Worm (Caenorhabditis elegans) whole organism, young adult: ENCODE data around the gene acl-5.

ENCODE experiments used
- B0019.2 ChIP-seq: fragments of 200-800 bp; sonication (Bioruptor generic); conservative IDR thresholded peaks from 2 replicates; pipeline ENCODE4 v1.3.6; 2022; ENCODE audit warnings: missing genetic modification reagents, missing genetic modification characterization, missing compliant biosample characterization
- B0261.1 ChIP-seq: sonication (generic microtip); optimal IDR thresholded peaks from 2 replicates; lab custom pipeline; 2016; ENCODE audit warnings: mild to moderate bottlenecking, missing genetic modification characterization, moderate library complexity, missing compliant biosample characterization
- B0336.3 ChIP-seq: fragments of 200-800 bp; sonication (Bioruptor generic); IDR thresholded peaks from 2 replicates; pipeline ENCODE4 v1.3.6; 2022; ENCODE audit warnings: missing genetic modification characterization, missing compliant biosample characterization
- F22D6.2 ChIP-seq: sonication (generic microtip); optimal IDR thresholded peaks from 2 replicates; lab custom pipeline; 2016; ENCODE audit warnings: mild to moderate bottlenecking, missing genetic modification characterization, missing compliant biosample characterization
- F37B4.10 ChIP-seq: fragments of 200-800 bp; sonication (Bioruptor generic); IDR thresholded peaks from 2 replicates; pipeline ENCODE4 v1.3.6; 2022; ENCODE audit warnings: missing genetic modification characterization, missing compliant biosample characterization
- F49E8.2 ChIP-seq: sonication (generic microtip); optimal IDR thresholded peaks from 3 replicates; lab custom pipeline; 2017; ENCODE audit warnings: missing genetic modification characterization, mild to moderate bottlenecking, missing compliant biosample characterization, antibody characterized with exemption, moderate library complexity; ENCODE audit not compliant: insufficient read depth
- F57A8.1 ChIP-seq: fragments of 200-800 bp; sonication (Bioruptor generic); optimal IDR thresholded peaks from 2 replicates; lab custom pipeline; 2018; ENCODE audit warnings: mild to moderate bottlenecking, missing genetic modification characterization, moderate library complexity, missing compliant biosample characterization
- K12H6.12 ChIP-seq: fragments of 200-800 bp; sonication (Bioruptor generic); optimal IDR thresholded peaks from 2 replicates; lab custom pipeline; 2018; ENCODE audit warnings: mild to moderate bottlenecking, missing genetic modification characterization, missing compliant biosample characterization
- Y79H2A.3 ChIP-seq: fragments of 200-800 bp; sonication (Bioruptor generic); conservative IDR thresholded peaks from 2 replicates; pipeline ENCODE4 v1.3.6; 2022; ENCODE audit warnings: missing genetic modification reagents, missing genetic modification characterization, missing compliant biosample characterization
- aptf-3 ChIP-seq: fragments of 200-800 bp; sonication (Bioruptor generic); IDR thresholded peaks from 2 replicates; pipeline ENCODE4 v1.3.6; 2022; ENCODE audit warnings: missing genetic modification characterization, missing compliant biosample characterization
- atf-7 ChIP-seq: sonication (generic microtip); optimal IDR thresholded peaks from 2 replicates; lab custom pipeline; 2017; ENCODE audit warnings: mild to moderate bottlenecking, missing genetic modification characterization, missing compliant biosample characterization
- attf-3 ChIP-seq: fragments of 200-800 bp; sonication (Bioruptor generic); conservative IDR thresholded peaks from 2 replicates; pipeline ENCODE4 v1.3.6; 2022; ENCODE audit warnings: missing genetic modification reagents, missing genetic modification characterization, missing compliant biosample characterization
- ccch-3 ChIP-seq: fragments of 200-800 bp; sonication (Bioruptor generic); optimal IDR thresholded peaks from 2 replicates; lab custom pipeline; 2018; ENCODE audit warnings: mild to moderate bottlenecking, missing genetic modification characterization, missing compliant biosample characterization
- cebp-1 ChIP-seq, 2 experiments: fragments of 200-800 bp in 1 of 2; sonication (Bioruptor generic) in 1 of 2; sonication (generic microtip) in 1 of 2; IDR thresholded peaks in 1 of 2; optimal IDR thresholded peaks in 1 of 2; 2 replicates each; pipeline versions ENCODE4 v1.3.6 to Lab custom; 2017 to 2022; ENCODE audit warnings: missing compliant biosample characterization in 2 of 2, missing genetic modification characterization in 2 of 2, mild to moderate bottlenecking in 1 of 2, missing genetic modification reagents in 1 of 2, moderate library complexity in 1 of 2
- cebp-2 ChIP-seq: fragments of 200-800 bp; sonication (Bioruptor generic); IDR thresholded peaks from 2 replicates; pipeline ENCODE4 v1.3.6; 2022; ENCODE audit warnings: missing genetic modification characterization, missing compliant biosample characterization
- ceh-27 ChIP-seq: fragments of 200-800 bp; sonication (Bioruptor generic); optimal IDR thresholded peaks from 2 replicates; lab custom pipeline; 2018; ENCODE audit warnings: mild to moderate bottlenecking, missing genetic modification characterization, moderate library complexity, missing compliant biosample characterization
- ceh-79 ChIP-seq: sonication (generic microtip); optimal IDR thresholded peaks from 2 replicates; lab custom pipeline; 2017; ENCODE audit warnings: mild to moderate bottlenecking, missing genetic modification characterization, missing compliant biosample characterization
- chd-7 ChIP-seq: sonication (generic microtip); optimal IDR thresholded peaks from 2 replicates; lab custom pipeline; 2016; ENCODE audit warnings: mild to moderate bottlenecking, missing genetic modification characterization, moderate library complexity, missing compliant biosample characterization
- die-1 ChIP-seq: sonication (generic microtip); optimal IDR thresholded peaks from 2 replicates; lab custom pipeline; 2016; ENCODE audit warnings: missing genotype, mild to moderate bottlenecking, missing genetic modification characterization, missing compliant biosample characterization
- egrh-3 ChIP-seq: fragments of 200-800 bp; sonication (Bioruptor generic); IDR thresholded peaks from 2 replicates; pipeline ENCODE4 v1.3.6; 2022; ENCODE audit warnings: missing genetic modification reagents, missing genetic modification characterization, missing compliant biosample characterization
- him-1 ChIP-seq: sonication (generic microtip); optimal IDR thresholded peaks from 2 replicates; lab custom pipeline; 2016; ENCODE audit warnings: missing genotype, missing genetic modification reagents, missing genetic modification characterization, missing compliant biosample characterization
- hmg-1.2 ChIP-seq: fragments of 200-800 bp; sonication (Bioruptor generic); IDR thresholded peaks from 2 replicates; pipeline ENCODE4 v1.3.6; 2022; ENCODE audit warnings: missing genetic modification reagents, missing genetic modification characterization, missing compliant biosample characterization
- hmg-20 ChIP-seq: fragments of 200-800 bp; sonication (Bioruptor generic); IDR thresholded peaks from 2 replicates; pipeline ENCODE4 v1.3.6; 2022; ENCODE audit warnings: missing genetic modification reagents, missing genetic modification characterization, missing compliant biosample characterization
- hrde-1 ChIP-seq: sonication (generic microtip); optimal IDR thresholded peaks from 2 replicates; lab custom pipeline; 2016; ENCODE audit warnings: missing genetic modification characterization, mild to moderate bottlenecking, missing compliant biosample characterization, moderate library complexity, missing genotype, missing genetic modification reagents, borderline replicate concordance
- let-526 ChIP-seq: fragments of 200-800 bp; sonication (Bioruptor generic); IDR thresholded peaks from 2 replicates; pipeline ENCODE4 v1.3.6; 2022; ENCODE audit warnings: missing genetic modification reagents, missing genetic modification characterization, missing compliant biosample characterization
- lin-40 ChIP-seq: sonication (generic microtip); optimal IDR thresholded peaks from 2 replicates; lab custom pipeline; 2016; ENCODE audit warnings: missing genetic modification characterization, mild to moderate bottlenecking, missing compliant biosample characterization, missing genotype, missing genetic modification reagents
- madf-6 ChIP-seq: fragments of 200-800 bp; sonication (Bioruptor generic); IDR thresholded peaks from 2 replicates; pipeline ENCODE4 v1.3.6; 2022; ENCODE audit warnings: missing genetic modification reagents, missing genetic modification characterization, missing compliant biosample characterization
- madf-8 ChIP-seq: fragments of 200-800 bp; sonication (Bioruptor generic); conservative IDR thresholded peaks from 2 replicates; pipeline ENCODE4 v1.3.6; 2022; ENCODE audit warnings: missing genetic modification reagents, missing genetic modification characterization, missing compliant biosample characterization
- mcd-1 ChIP-seq: fragments of 200-800 bp; sonication (Bioruptor generic); IDR thresholded peaks from 2 replicates; pipeline ENCODE4 v1.3.6; 2022; ENCODE audit warnings: missing genetic modification reagents, missing genetic modification characterization, missing compliant biosample characterization
- nfya-1 ChIP-seq: sonication (generic microtip); optimal IDR thresholded peaks from 2 replicates; lab custom pipeline; 2017; ENCODE audit warnings: antibody characterized with exemption, missing compliant biosample characterization, missing genetic modification characterization, borderline replicate concordance; ENCODE audit not compliant: insufficient read depth
- nfya-2 ChIP-seq: fragments of 200-800 bp; sonication (Bioruptor generic); IDR thresholded peaks from 2 replicates; pipeline ENCODE4 v1.3.6; 2022; ENCODE audit warnings: missing genetic modification reagents, missing genetic modification characterization, missing compliant biosample characterization
- nhr-27 ChIP-seq: fragments of 200-800 bp; sonication (Bioruptor generic); optimal IDR thresholded peaks from 2 replicates; lab custom pipeline; 2018; ENCODE audit warnings: mild to moderate bottlenecking, missing genetic modification characterization, moderate library complexity, missing compliant biosample characterization
- rpc-1 ChIP-seq, 2 experiments: fragments of 150-350 bp in 1 of 2; sonication (generic microtip) in 1 of 2; optimal IDR thresholded peaks; 2 replicates each; lab custom pipeline; 2014 to 2018; ENCODE audit warnings: missing biosample characterization in 1 of 2, missing genetic modification characterization in 1 of 2, missing genetic modification reagents in 1 of 2, missing genotype in 1 of 2
- sea-2 ChIP-seq: fragments of 200-800 bp; sonication (Bioruptor generic); IDR thresholded peaks from 2 replicates; pipeline ENCODE4 v1.3.6; 2022; ENCODE audit warnings: missing genetic modification characterization, missing compliant biosample characterization
- snpc-1.3 ChIP-seq: sonication (generic microtip); optimal IDR thresholded peaks from 2 replicates; lab custom pipeline; 2017; ENCODE audit warnings: missing genetic modification characterization, mild to moderate bottlenecking, missing compliant biosample characterization, antibody characterized with exemption, moderate library complexity, missing genotype, missing genetic modification reagents; ENCODE audit not compliant: insufficient read depth
- snpc-4 ChIP-seq, 5 experiments: fragments of 150-350 bp in 1 of 5; sonication (generic microtip) in 4 of 5; optimal IDR thresholded peaks; 2 replicates each; lab custom pipeline; 2014 to 2018; ENCODE audit warnings: missing genetic modification characterization in 5 of 5, missing biosample characterization in 3 of 5, antibody characterized with exemption in 2 of 5, mild to moderate bottlenecking in 2 of 5, missing compliant biosample characterization in 2 of 5, missing genotype in 2 of 5, moderate library complexity in 2 of 5, missing genetic modification reagents in 1 of 5
- tbx-9 ChIP-seq: sonication (generic microtip); optimal IDR thresholded peaks from 2 replicates; lab custom pipeline; 2016; ENCODE audit warnings: borderline replicate concordance, missing genetic modification characterization, inconsistent platforms, missing compliant biosample characterization
- tlf-1 ChIP-seq: fragments of 200-800 bp; sonication (Bioruptor generic); optimal IDR thresholded peaks from 2 replicates; lab custom pipeline; 2018; ENCODE audit warnings: mild to moderate bottlenecking, missing genetic modification characterization, missing compliant biosample characterization
- ztf-18 ChIP-seq: sonication (generic microtip); optimal IDR thresholded peaks from 2 replicates; lab custom pipeline; 2016; ENCODE audit warnings: missing genotype, mild to moderate bottlenecking, missing genetic modification characterization, missing compliant biosample characterization
- ztf-25 ChIP-seq: fragments of 200-800 bp; sonication (Bioruptor generic); IDR thresholded peaks from 2 replicates; pipeline ENCODE4 v1.3.6; 2022; ENCODE audit warnings: missing genetic modification reagents, missing genetic modification characterization, missing compliant biosample characterization
- ztf-6 ChIP-seq: fragments of 200-800 bp; sonication (Bioruptor generic); IDR thresholded peaks from 2 replicates; pipeline ENCODE4 v1.3.6; 2022; ENCODE audit warnings: missing genetic modification reagents, missing genetic modification characterization, missing compliant biosample characterization

acl-5 gene

DNA sequence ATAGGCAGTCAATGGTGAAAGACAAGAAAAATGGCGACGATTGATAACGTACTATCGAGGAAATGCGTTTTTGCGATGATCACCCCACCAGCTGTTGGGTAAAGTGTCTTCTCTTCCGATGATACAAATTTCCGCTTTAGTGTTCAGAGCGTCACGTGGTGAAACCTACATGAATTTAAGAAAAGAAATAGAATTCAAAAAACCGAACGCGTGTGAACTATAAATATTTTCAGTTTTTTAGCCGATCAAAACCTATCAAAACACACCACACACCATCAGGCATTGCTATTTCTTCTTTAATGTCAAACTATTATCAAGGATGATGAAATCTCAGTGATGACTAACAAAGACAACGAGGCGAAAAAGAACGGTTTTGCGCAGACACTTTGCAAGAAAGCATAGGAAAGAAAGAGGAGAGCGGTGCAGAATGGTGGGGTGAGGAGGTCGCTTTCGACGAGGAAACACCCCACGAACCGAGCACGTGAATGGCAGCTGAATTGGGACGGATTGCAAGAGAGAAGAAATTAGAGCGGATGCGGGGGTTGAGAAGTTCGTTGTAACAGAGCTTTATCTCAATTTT lies 4.9 kb upstream of the acl-5 start (continued):
- TF ChIP-seq madf-8 (GFP tag; lab: Robert Waterston, UW) (no peak), K12H6.12 (tag; lab: Kevin White, UChicago) (peak; percentile 22), cebp-1 (GFP tag; IDR thresholded peaks at IDR 0.05; lab: Robert Waterston, UW) (peak; percentile 75), cebp-1 (tag; optimal IDR thresholded peaks at IDR 0.05; lab: Kevin White, UChicago) (peak; percentile 89), mcd-1 (0 out of 2 replicates have a peak, but pooled peaks have one; percentile 7), F49E8.2 (tag; lab: Kevin White, UChicago) (no peak), nhr-27 (tag; lab: Kevin White, UChicago) (no peak), ceh-27 (GFP tag; lab: Kevin White, UChicago) (no peak), attf-3 (GFP tag; lab: Robert Waterston, UW) (no peak), F22D6.2 (tag; lab: Kevin White, UChicago) (peak; percentile 4)

DNA sequence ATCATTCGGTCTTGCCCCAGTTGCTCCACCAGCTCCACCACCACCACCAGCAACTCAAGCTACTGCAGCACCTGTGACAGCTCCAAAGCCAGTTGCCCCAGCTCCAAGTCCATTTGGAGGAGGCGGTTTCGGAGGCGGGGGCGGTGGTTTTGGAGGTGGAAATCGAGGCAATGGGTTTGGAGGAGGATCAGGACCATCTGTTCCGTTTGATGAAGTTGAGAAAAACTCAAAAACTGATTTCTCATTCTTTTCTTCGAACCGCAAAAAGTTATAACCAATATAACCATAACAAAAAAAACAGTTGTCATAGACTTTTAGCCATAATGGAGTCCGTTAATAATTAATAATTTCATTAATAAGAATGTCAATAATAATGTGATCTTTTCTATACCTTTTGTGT lies 5.9 kb downstream of the acl-5 start:
- TF ChIP-seq let-526 (GFP tag; lab: Robert Waterston, UW) (no peak), nfya-2 (no peak), tlf-1 (GFP tag; lab: Kevin White, UChicago) (no peak), madf-6 (GFP tag; lab: Robert Waterston, UW) (no peak), atf-7 (tag; lab: Kevin White, UChicago) (no peak), cebp-2 (GFP tag; lab: Robert Waterston, UW) (0 out of 2 replicates have a peak, but pooled peaks have one; percentile 25), sea-2 (GFP tag; lab: Robert Waterston, UW) (no peak), aptf-3 (GFP tag; lab: Robert Waterston, UW) (no peak), F57A8.1 (GFP tag; lab: Kevin White, UChicago) (no peak), ztf-25 (GFP tag; lab: Robert Waterston, UW) (no peak), egrh-3 (GFP tag; lab: Robert Waterston, UW) (peak; percentile 40; the same call in 1 of the 2 replicates), ccch-3 (GFP tag; lab: Kevin White, UChicago) (no peak)

DNA sequence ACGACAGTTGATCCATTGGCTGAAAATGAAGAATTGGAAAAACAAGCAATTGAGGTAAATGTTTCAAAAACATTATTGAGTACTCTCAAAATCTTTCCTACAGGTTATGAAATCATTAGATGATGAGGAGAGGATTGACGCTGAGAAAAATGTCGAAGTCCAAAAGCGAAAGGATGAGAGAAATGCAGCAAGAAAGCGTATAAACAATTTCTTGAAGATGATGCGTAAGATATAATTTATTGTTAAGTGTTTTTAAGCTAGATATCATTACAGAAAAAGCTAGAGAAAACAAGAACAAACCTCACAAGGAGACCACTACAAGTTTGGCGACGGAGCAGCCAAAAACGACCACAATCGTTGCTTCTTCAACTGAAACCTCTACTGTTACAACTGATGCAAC lies 7.6 kb downstream of the acl-5 start:
- TF ChIP-seq sea-2 (GFP tag; lab: Robert Waterston, UW) = no peak
- TF ChIP-seq B0261.1 (tag; lab: Kevin White, UChicago) = no peak
- no peak for TF ChIP-seq hmg-20
- no peak for TF ChIP-seq die-1
- no peak for TF ChIP-seq snpc-4 (GFP tag; optimal IDR thresholded peaks at IDR 0.05; lab: Kevin White, UChicago)
- TF ChIP-seq snpc-4 (tag; optimal IDR thresholded peaks at IDR 0.05; lab: Kevin White, UChicago) = no peak
- no peak for TF ChIP-seq ceh-79
- no peak for TF ChIP-seq B0336.3 (GFP tag; lab: Robert Waterston, UW)
- TF ChIP-seq ztf-18 = no peak
- TF ChIP-seq chd-7 (tag; lab: Kevin White, UChicago) = no peak
- no peak for TF ChIP-seq him-1 (tag; lab: Kevin White, UChicago)
- no peak for TF ChIP-seq rpc-1 (optimal IDR thresholded peaks at IDR 0.05; lab: Kevin White, UChicago)
- TF ChIP-seq rpc-1 (tag; optimal IDR thresholded peaks at IDR 0.05; lab: Kevin White, UChicago) = no peak
- no peak for TF ChIP-seq lin-40

DNA sequence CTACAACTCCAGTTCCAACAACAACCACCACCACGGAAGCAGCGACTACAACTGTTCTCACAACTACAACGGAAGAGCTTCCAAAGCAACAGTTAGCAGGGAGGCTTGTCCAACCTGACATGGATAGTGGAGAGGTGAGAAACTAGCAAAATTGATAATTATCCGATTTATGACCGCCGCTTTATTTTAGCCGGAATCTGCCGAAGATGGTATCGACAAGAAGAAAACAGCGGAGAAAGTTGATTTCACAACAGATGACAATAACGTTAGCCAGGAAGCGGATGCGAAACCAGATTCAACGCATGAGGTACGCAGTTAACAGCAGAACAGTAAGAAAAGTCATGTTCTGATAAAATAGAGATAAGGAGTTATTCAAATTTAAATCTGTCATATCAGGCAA lies 8.8 kb downstream of the acl-5 start:
- TF ChIP-seq ccch-3 (GFP tag; lab: Kevin White, UChicago) (no peak), tbx-9 (tag; lab: Kevin White, UChicago) (no peak), F37B4.10 (GFP tag; lab: Robert Waterston, UW) (no peak), hmg-1.2 (no peak), hrde-1 (no peak), B0019.2 (GFP tag; lab: Robert Waterston, UW) (no peak), rpc-1 (optimal IDR thresholded peaks at IDR 0.05; lab: Kevin White, UChicago) (no peak), rpc-1 (tag; optimal IDR thresholded peaks at IDR 0.05; lab: Kevin White, UChicago) (no peak), attf-3 (GFP tag; lab: Robert Waterston, UW) (no peak), atf-7 (tag; lab: Kevin White, UChicago) (no peak), nfya-1 (no peak), snpc-1.3 (tag; lab: Kevin White, UChicago) (no peak), Y79H2A.3 (GFP tag; lab: Robert Waterston, UW) (no peak), ztf-6 (GFP tag; lab: Robert Waterston, UW) (no peak)
